Worm (Caenorhabditis elegans): ENCODE data around the gene C13F10.6.

- TF ChIP-seq egl-27 (tag; optimal IDR thresholded peaks at IDR 0.05) (no peak), nhr-12 (tag; optimal IDR thresholded peaks at IDR 0.05) (no peak), ztf-11 (tag; optimal IDR thresholded peaks at IDR 0.05) (no peak)
Measured at ce11 chrV:7186599-7186998, 34.2 kb downstream of the C13F10.6 start.
